Fruit fly (Drosophila melanogaster) whole organism, wandering third instar larva: ENCODE data around the gene Enoph.

Experiments
- Abd-B ChIP-seq: fragments of >200 bp; optimal IDR thresholded peaks from 2 replicates; lab custom pipeline; 2017; ENCODE audit warnings: missing biosample characterization, missing genetic modification characterization
- CG32264 ChIP-seq: fragments of 200-800 bp; sonication (Bioruptor generic); optimal IDR thresholded peaks from 2 replicates; lab custom pipeline; 2016; ENCODE audit warnings: missing biosample characterization, missing genetic modification characterization
- CG9705 ChIP-seq: fragments of 200-800 bp; sonication (Bioruptor generic); optimal IDR thresholded peaks from 2 replicates; lab custom pipeline; 2018; ENCODE audit warnings: missing biosample characterization, mild to moderate bottlenecking, missing genetic modification characterization
- CrebA ChIP-seq: fragments of 200-800 bp; sonication (Bioruptor generic); optimal IDR thresholded peaks from 2 replicates; lab custom pipeline; 2016; ENCODE audit warnings: missing biosample characterization, mild to moderate bottlenecking, missing genetic modification characterization, borderline replicate concordance
- Dfd ChIP-seq: fragments of >200 bp; optimal IDR thresholded peaks from 2 replicates; lab custom pipeline; 2017; ENCODE audit warnings: missing biosample characterization, missing genetic modification characterization
- Dif ChIP-seq: fragments of 200-275, 200-300 bp; sonication (Bioruptor generic); optimal IDR thresholded peaks from 2 replicates; lab custom pipeline; 2018; ENCODE audit warnings: missing biosample characterization, missing genetic modification characterization; ENCODE audit not compliant: partially characterized antibody
- GATAd ChIP-seq: sonication (Bioruptor generic); optimal IDR thresholded peaks from 2 replicates; lab custom pipeline; 2016; ENCODE audit warnings: missing biosample characterization, missing genetic modification characterization
- HLH106 ChIP-seq: fragments of 200-800 bp; optimal IDR thresholded peaks from 3 replicates; lab custom pipeline; 2019; ENCODE audit warnings: missing biosample characterization, mild to moderate bottlenecking, missing genetic modification characterization, moderate library complexity
- Hnf4 ChIP-seq: fragments of 200-800 bp; sonication (Bioruptor generic); optimal IDR thresholded peaks from 2 replicates; lab custom pipeline; 2016; ENCODE audit warnings: missing biosample characterization, mild to moderate bottlenecking, missing genetic modification characterization
- Hr78 ChIP-seq: fragments of >200 bp; optimal IDR thresholded peaks from 2 replicates; lab custom pipeline; 2017; ENCODE audit warnings: missing biosample characterization, missing genetic modification characterization
- Hr83 ChIP-seq: fragments of 200-300 bp; sonication (Bioruptor generic); optimal IDR thresholded peaks from 2 replicates; lab custom pipeline; 2016; ENCODE audit warnings: missing biosample characterization, mild to moderate bottlenecking, missing genetic modification characterization, moderate library complexity; ENCODE audit not compliant: poor library complexity, severe bottlenecking
- Jra ChIP-seq: sonication (Bioruptor generic); optimal IDR thresholded peaks from 2 replicates; lab custom pipeline; 2016; ENCODE audit warnings: missing biosample characterization, missing genetic modification characterization
- Mio ChIP-seq: sonication (Bioruptor generic); optimal IDR thresholded peaks from 2 replicates; lab custom pipeline; 2016; ENCODE audit warnings: missing biosample characterization, missing genetic modification characterization
- Myc ChIP-seq: fragments of >200 bp; optimal IDR thresholded peaks from 2 replicates; lab custom pipeline; 2017
- N ChIP-seq: fragments of >200 bp; optimal IDR thresholded peaks from 2 replicates; lab custom pipeline; 2018; ENCODE audit warnings: missing biosample characterization, missing external identifiers, missing genetic modification characterization
- OdsH ChIP-seq: fragments of 200-800 bp; sonication (Bioruptor generic); optimal IDR thresholded peaks from 2 replicates; lab custom pipeline; 2016; ENCODE audit warnings: missing biosample characterization, mild to moderate bottlenecking, missing genetic modification characterization
- Rel ChIP-seq, 2 experiments: fragments of 200-800 bp; sonication (Bioruptor generic) in 1 of 2; optimal IDR thresholded peaks; 2 replicates in 1 of 2; 3 replicates in 1 of 2; lab custom pipeline; 2016 to 2019; ENCODE audit warnings: mild to moderate bottlenecking in 2 of 2, missing biosample characterization in 2 of 2, missing genetic modification characterization in 2 of 2, moderate library complexity in 1 of 2
- Sp1 ChIP-seq: fragments of 200-800 bp; sonication (Bioruptor generic); optimal IDR thresholded peaks from 3 replicates; lab custom pipeline; 2019; ENCODE audit warnings: missing biosample characterization, mild to moderate bottlenecking, missing genetic modification characterization, moderate library complexity
- br ChIP-seq: fragments of 200-800 bp; sonication (Bioruptor generic); optimal IDR thresholded peaks from 2 replicates; lab custom pipeline; 2016; ENCODE audit warnings: missing biosample characterization, missing genetic modification characterization
- dmrt93B ChIP-seq: fragments of 200-800 bp; sonication (Bioruptor generic); optimal IDR thresholded peaks from 2 replicates; lab custom pipeline; 2018; ENCODE audit warnings: missing biosample characterization, mild to moderate bottlenecking, missing genetic modification characterization
- dsf ChIP-seq: sonication (Bioruptor generic); optimal IDR thresholded peaks from 2 replicates; lab custom pipeline; 2016; ENCODE audit warnings: missing biosample characterization, missing genetic modification characterization, borderline replicate concordance
- ey ChIP-seq: fragments of 200-800 bp; sonication (Bioruptor generic); optimal IDR thresholded peaks from 2 replicates; lab custom pipeline; 2016; ENCODE audit warnings: missing biosample characterization, missing genetic modification characterization
- foxo ChIP-seq, 2 experiments: fragments of 200-800 bp; sonication (Bioruptor generic); optimal IDR thresholded peaks; 2 replicates in 1 of 2; 3 replicates in 1 of 2; lab custom pipeline; 2016 to 2017; ENCODE audit warnings: missing biosample characterization in 2 of 2, missing genetic modification characterization in 2 of 2
- fru ChIP-seq: fragments of 200-800 bp; sonication (Bioruptor generic); optimal IDR thresholded peaks from 3 replicates; lab custom pipeline; 2016; ENCODE audit warnings: missing biosample characterization, mild to moderate bottlenecking, missing genetic modification characterization
- h ChIP-seq: fragments of 200-800 bp; sonication (Bioruptor generic); optimal IDR thresholded peaks from 3 replicates; lab custom pipeline; 2016; ENCODE audit warnings: missing biosample characterization, mild to moderate bottlenecking, missing genetic modification characterization
- jim ChIP-seq: fragments of 175-275, 200-325 bp; sonication (Bioruptor generic); optimal IDR thresholded peaks from 2 replicates; lab custom pipeline; 2016; ENCODE audit warnings: missing biosample characterization, mild to moderate bottlenecking, missing genetic modification characterization
- lola ChIP-seq: fragments of >200 bp; optimal IDR thresholded peaks from 2 replicates; lab custom pipeline; 2017; ENCODE audit warnings: missing biosample characterization, missing genetic modification characterization
- pan ChIP-seq: fragments of >200 bp; optimal IDR thresholded peaks from 2 replicates; lab custom pipeline; 2017
- psq ChIP-seq: fragments of 200-800 bp; sonication (Bioruptor generic); optimal IDR thresholded peaks from 3 replicates; lab custom pipeline; 2017; ENCODE audit warnings: missing biosample characterization, mild to moderate bottlenecking, missing genetic modification characterization, moderate library complexity
- rgr ChIP-seq: fragments of 200-800 bp; sonication (Bioruptor generic); optimal IDR thresholded peaks from 3 replicates; lab custom pipeline; 2016; ENCODE audit warnings: missing biosample characterization, mild to moderate bottlenecking, missing genetic modification characterization
- sage ChIP-seq: fragments of 200-800 bp; sonication (Bioruptor generic); optimal IDR thresholded peaks from 2 replicates; lab custom pipeline; 2016; ENCODE audit warnings: missing biosample characterization, mild to moderate bottlenecking, missing genetic modification characterization
- sv ChIP-seq: fragments of 200-800 bp; sonication (Bioruptor generic); optimal IDR thresholded peaks from 3 replicates; lab custom pipeline; 2016; ENCODE audit warnings: missing biosample characterization, missing genetic modification characterization
- woc ChIP-seq: sonication (Bioruptor generic); optimal IDR thresholded peaks from 2 replicates; lab custom pipeline; 2016; ENCODE audit warnings: missing biosample characterization, mild to moderate bottlenecking, missing genetic modification characterization

The Enoph gene

dm6 chr3R:5231383-5232196 lies 24.9 kb downstream of the Enoph start:
- no peak for TF ChIP-seq Rel (GFP tag; optimal IDR thresholded peaks at IDR 0.05; lab: Kevin White, UChicago)
- peak; percentile 4 for TF ChIP-seq Rel (tag; optimal IDR thresholded peaks at IDR 0.05; lab: Kevin White, UChicago)
- no peak for TF ChIP-seq Myc (lab: Kevin White, UChicago)
- TF ChIP-seq, all 38 proteins: peak for 1

- TF ChIP-seq ey (no peak), h (GFP tag; lab: Kevin White, UChicago) (no peak), Rel (GFP tag; optimal IDR thresholded peaks at IDR 0.05; lab: Kevin White, UChicago) (no peak), Rel (tag; optimal IDR thresholded peaks at IDR 0.05; lab: Kevin White, UChicago) (peak; percentile 91)
These were observed 27.0 kb downstream of the Enoph start for dm6 chr3R:5229458-5229857.

- TF ChIP-seq Dif (GFP tag; lab: Kevin White, UChicago) = peak; percentile 14
- TF ChIP-seq Hr78 = no peak
- no peak for TF ChIP-seq CG9705
These were observed 30.5 kb downstream of the Enoph start, which contains the start of gene Vps37B for dm6 chr3R:5226025-5226424. Gene Vps37B, plus strand, starts transcription at chr3R:5226158.

- no peak for TF ChIP-seq pan
- no peak for TF ChIP-seq Rel (GFP tag; optimal IDR thresholded peaks at IDR 0.05; lab: Kevin White, UChicago)
- TF ChIP-seq Rel (tag; optimal IDR thresholded peaks at IDR 0.05; lab: Kevin White, UChicago) = no peak
- TF ChIP-seq HLH106 (tag; lab: Kevin White, UChicago) = no peak
- no peak for TF ChIP-seq Dif (GFP tag; lab: Kevin White, UChicago)
- TF ChIP-seq CG32264 (GFP tag; lab: Kevin White, UChicago) = no peak
- TF ChIP-seq CG9705 = no peak
- no peak for TF ChIP-seq Abd-B (GFP tag; lab: Kevin White, UChicago)
- TF ChIP-seq Hr78 = no peak
- TF ChIP-seq Myc (lab: Kevin White, UChicago) = no peak
- TF ChIP-seq fru = no peak
- TF ChIP-seq dsf (GFP tag; lab: Kevin White, UChicago) = no peak
- no peak for TF ChIP-seq woc (GFP tag; lab: Kevin White, UChicago)
- TF ChIP-seq GATAd (GFP tag; lab: Kevin White, UChicago) = no peak
- no peak for TF ChIP-seq br
- no peak for TF ChIP-seq lola
- TF ChIP-seq Jra (GFP tag; lab: Kevin White, UChicago) = no peak
- no peak for TF ChIP-seq sage (GFP tag; lab: Kevin White, UChicago)
- no peak for TF ChIP-seq N (GFP tag; lab: Kevin White, UChicago)
These were observed 32.6 kb downstream of the Enoph start, which contains the start of gene CG14664 for dm6 chr3R:5223839-5224238. Gene CG14664, plus strand, starts transcription at chr3R:5224139.

dm6 chr3R:5223135-5223534 lies 33.3 kb downstream of the Enoph start, which contains the start of gene CG2604:
Gene CG2604, minus strand, starts transcription at chr3R:5223365.
- no peak for TF ChIP-seq Sp1 (GFP tag; lab: Kevin White, UChicago)
- no peak for TF ChIP-seq Jra (GFP tag; lab: Kevin White, UChicago)
- TF ChIP-seq foxo (GFP tag; optimal IDR thresholded peaks at IDR 0.05; lab: Kevin White, UChicago) = peak in 1 of 2 experiments; percentile 13
- TF ChIP-seq Myc (lab: Kevin White, UChicago) = no peak
- no peak for TF ChIP-seq CrebA
- TF ChIP-seq dmrt93B (GFP tag; lab: Kevin White, UChicago) = no peak
- no peak for TF ChIP-seq GATAd (GFP tag; lab: Kevin White, UChicago)
- no peak for TF ChIP-seq Hr83 (GFP tag; lab: Kevin White, UChicago)
- no peak for TF ChIP-seq Rel (GFP tag; optimal IDR thresholded peaks at IDR 0.05; lab: Kevin White, UChicago)
- TF ChIP-seq Rel (tag; optimal IDR thresholded peaks at IDR 0.05; lab: Kevin White, UChicago) = peak; percentile 54
- TF ChIP-seq woc (GFP tag; lab: Kevin White, UChicago) = no peak
- no peak for TF ChIP-seq br
- TF ChIP-seq Abd-B (GFP tag; lab: Kevin White, UChicago) = no peak
- TF ChIP-seq jim (GFP tag; lab: Kevin White, UChicago) = no peak
- TF ChIP-seq sv (GFP tag; lab: Kevin White, UChicago) = no peak
- no peak for TF ChIP-seq psq (GFP tag; lab: Kevin White, UChicago)
- no peak for TF ChIP-seq Dfd (GFP tag; lab: Kevin White, UChicago)
- peak; percentile 26 for TF ChIP-seq rgr
- peak; percentile 92 for TF ChIP-seq Hnf4
- no peak for TF ChIP-seq OdsH (GFP tag; lab: Kevin White, UChicago)
- peak; percentile 40 for TF ChIP-seq fru
- TF ChIP-seq HLH106 (tag; lab: Kevin White, UChicago) = peak; percentile 10
- peak; percentile 97 for TF ChIP-seq N (GFP tag; lab: Kevin White, UChicago)
- no peak for TF ChIP-seq Mio (GFP tag; lab: Kevin White, UChicago)
- no peak for TF ChIP-seq ey
- TF ChIP-seq CG9705 = peak; percentile 27
- TF ChIP-seq sage (GFP tag; lab: Kevin White, UChicago) = no peak
- TF ChIP-seq lola = no peak
- TF ChIP-seq Hr78 = peak; percentile 59
